Fruit fly (Drosophila melanogaster) whole organism, embryonic: Measurements from ENCODE around the gene CG6610.

Experiments
- Bgb ChIP-seq: fragments of 200-800 bp; sonication (Bioruptor generic); IDR thresholded peaks from 2 replicates; pipeline ENCODE4 v1.3.6; 2022; ENCODE audit warnings: missing biosample characterization, missing genetic modification characterization; ENCODE audit not compliant: partially characterized antibody
- CG10959 ChIP-seq: fragments of 200-800 bp; sonication (Bioruptor generic); IDR thresholded peaks from 2 replicates; pipeline ENCODE4 v1.3.6; 2022; ENCODE audit warnings: missing biosample characterization, missing genetic modification characterization
- CG11504 ChIP-seq: fragments of 200-800 bp; sonication (Bioruptor generic); optimal IDR thresholded peaks from 3 replicates; lab custom pipeline; 2019; ENCODE audit warnings: missing biosample characterization, mild to moderate bottlenecking, missing genetic modification characterization, moderate library complexity
- CG12219 ChIP-seq: fragments of 200-800 bp; sonication (Bioruptor generic); optimal IDR thresholded peaks from 3 replicates; lab custom pipeline; 2018; ENCODE audit warnings: missing biosample characterization, mild to moderate bottlenecking, missing genetic modification characterization
- CG12391 ChIP-seq: fragments of 200-800 bp; sonication (Bioruptor generic); optimal IDR thresholded peaks from 3 replicates; lab custom pipeline; 2018; ENCODE audit warnings: missing biosample characterization, mild to moderate bottlenecking, missing genetic modification characterization, moderate library complexity
- CG14710 ChIP-seq: fragments of 200-800 bp; sonication (Bioruptor generic); optimal IDR thresholded peaks from 3 replicates; lab custom pipeline; 2019; ENCODE audit warnings: missing biosample characterization, mild to moderate bottlenecking, missing genetic modification characterization, moderate library complexity
- CG16863 ChIP-seq: fragments of 200-800 bp; sonication (Bioruptor generic); optimal IDR thresholded peaks from 3 replicates; lab custom pipeline; 2016; ENCODE audit warnings: missing biosample characterization, missing genetic modification characterization
- CG17328 ChIP-seq: fragments of 200-800 bp; sonication (Bioruptor generic); IDR thresholded peaks from 2 replicates; pipeline ENCODE4 v1.3.6; 2022; ENCODE audit warnings: missing biosample characterization, missing genetic modification characterization
- CG17361 ChIP-seq: fragments of 200-800 bp; sonication (Bioruptor generic); IDR thresholded peaks from 3 replicates; pipeline ENCODE4 v1.3.6; 2022; ENCODE audit warnings: missing biosample characterization, missing genetic modification characterization
- CG17385 ChIP-seq: fragments of 200-800 bp; sonication (Bioruptor generic); optimal IDR thresholded peaks from 3 replicates; lab custom pipeline; 2018; ENCODE audit warnings: missing biosample characterization, mild to moderate bottlenecking, missing genetic modification characterization
- CG18599 ChIP-seq: fragments of 200-800 bp; sonication (Bioruptor generic); optimal IDR thresholded peaks from 3 replicates; lab custom pipeline; 2017; ENCODE audit warnings: missing biosample characterization, missing genetic modification characterization, mild to moderate bottlenecking, moderate library complexity, missing genetic modification reagents
- CG2116 ChIP-seq: fragments of 200-800 bp; sonication (Bioruptor generic); optimal IDR thresholded peaks from 3 replicates; lab custom pipeline; 2018; ENCODE audit warnings: missing biosample characterization, mild to moderate bottlenecking, missing genetic modification characterization
- CG2199 ChIP-seq: fragments of 200-800 bp; sonication (Bioruptor generic); IDR thresholded peaks from 3 replicates; pipeline ENCODE4 v1.3.6; 2022; ENCODE audit warnings: missing biosample characterization, missing genetic modification characterization
- CG2889 ChIP-seq: fragments of 200-800 bp; sonication (Bioruptor generic); IDR thresholded peaks from 3 replicates; pipeline ENCODE4 v1.3.6; 2022; ENCODE audit warnings: missing biosample characterization, missing genetic modification characterization
- CG30020 ChIP-seq: fragments of 200-800 bp; optimal IDR thresholded peaks from 2 replicates; lab custom pipeline; 2019; ENCODE audit warnings: missing biosample characterization, mild to moderate bottlenecking, missing genetic modification characterization, moderate library complexity
- CG30431 ChIP-seq: fragments of 200-800 bp; sonication (Bioruptor generic); optimal IDR thresholded peaks from 2 replicates; lab custom pipeline; 2017; ENCODE audit warnings: missing biosample characterization, missing genetic modification characterization
- CG3065 ChIP-seq: fragments of 200-800 bp; sonication (Bioruptor generic); optimal IDR thresholded peaks from 2 replicates; lab custom pipeline; 2016; ENCODE audit warnings: missing biosample characterization, missing genetic modification characterization
- CG33557 ChIP-seq: fragments of 200-800 bp; sonication (Bioruptor generic); optimal IDR thresholded peaks from 2 replicates; lab custom pipeline; 2019; ENCODE audit warnings: missing biosample characterization, mild to moderate bottlenecking, missing genetic modification characterization, moderate library complexity
- CG6254 ChIP-seq: fragments of 200-800 bp; sonication (Bioruptor generic); optimal IDR thresholded peaks from 3 replicates; lab custom pipeline; 2017; ENCODE audit warnings: mild to moderate bottlenecking, missing biosample characterization, missing genetic modification reagents, missing genetic modification characterization
- CG7357 ChIP-seq: fragments of 200-800 bp; sonication (Bioruptor generic); IDR thresholded peaks from 3 replicates; pipeline ENCODE4 v1.3.6; 2022; ENCODE audit warnings: missing biosample characterization, missing genetic modification characterization
- CG7556 ChIP-seq: fragments of 200-800 bp; sonication (Bioruptor generic); optimal IDR thresholded peaks from 2 replicates; lab custom pipeline; 2017; ENCODE audit warnings: missing biosample characterization, mild to moderate bottlenecking, missing genetic modification characterization
- CG7963 ChIP-seq: fragments of 200-800 bp; sonication (Bioruptor generic); IDR thresholded peaks from 3 replicates; pipeline ENCODE4 v1.3.6; 2022; ENCODE audit warnings: missing biosample characterization, missing genetic modification characterization; ENCODE audit not compliant: partially characterized antibody
- CG9727 ChIP-seq: fragments of 200-800 bp; sonication (Bioruptor generic); optimal IDR thresholded peaks from 3 replicates; lab custom pipeline; 2017; ENCODE audit warnings: missing biosample characterization, mild to moderate bottlenecking, missing genetic modification characterization
- D ChIP-seq, 2 experiments: fragments of 200-800 bp in 1 of 2; fragments of >200 bp in 1 of 2; sonication (Bioruptor generic) in 1 of 2; optimal IDR thresholded peaks; 2 replicates in 1 of 2; 3 replicates in 1 of 2; lab custom pipeline; 2017; ENCODE audit warnings: mild to moderate bottlenecking in 1 of 2, missing biosample characterization in 1 of 2, missing genetic modification characterization in 1 of 2, missing genetic modification reagents in 1 of 2
- D19A ChIP-seq: fragments of 200-800 bp; optimal IDR thresholded peaks from 3 replicates; lab custom pipeline; 2019; ENCODE audit warnings: missing biosample characterization, mild to moderate bottlenecking, missing genetic modification characterization, moderate library complexity
- Ets97D ChIP-seq: fragments of 200-800 bp; sonication (Bioruptor generic); optimal IDR thresholded peaks from 3 replicates; lab custom pipeline; 2016; ENCODE audit warnings: missing biosample characterization, missing genetic modification characterization
- HLH4C ChIP-seq: fragments of 200-800 bp; sonication (Bioruptor generic); IDR thresholded peaks from 3 replicates; pipeline ENCODE4 v1.3.6; 2022; ENCODE audit warnings: missing biosample characterization, missing genetic modification characterization; ENCODE audit not compliant: partially characterized antibody
- Lim3 ChIP-seq: fragments of 200-800 bp; sonication (Bioruptor generic); IDR thresholded peaks from 2 replicates; pipeline ENCODE4 v1.3.6; 2022; ENCODE audit warnings: missing biosample characterization, missing genetic modification characterization
- NK7.1 ChIP-seq: fragments of 200-800 bp; sonication (Bioruptor generic); optimal IDR thresholded peaks from 3 replicates; lab custom pipeline; 2016; ENCODE audit warnings: missing biosample characterization, missing genetic modification characterization
- Nf-YA ChIP-seq: fragments of 200-800 bp; sonication (Bioruptor generic); IDR thresholded peaks from 2 replicates; pipeline ENCODE4 v1.3.6; 2022; ENCODE audit warnings: missing biosample characterization, missing genetic modification characterization
- NfI ChIP-seq: fragments of 200-800 bp; sonication (Bioruptor generic); optimal IDR thresholded peaks from 3 replicates; lab custom pipeline; 2018; ENCODE audit warnings: missing biosample characterization, mild to moderate bottlenecking, missing genetic modification characterization, moderate library complexity
- PHDP ChIP-seq: fragments of 200-800 bp; sonication (Bioruptor generic); optimal IDR thresholded peaks from 3 replicates; lab custom pipeline; 2018; ENCODE audit warnings: missing biosample characterization, mild to moderate bottlenecking, missing genetic modification characterization, moderate library complexity
- Sox100B ChIP-seq: fragments of 200-800 bp; sonication (Bioruptor generic); optimal IDR thresholded peaks from 3 replicates; lab custom pipeline; 2018; ENCODE audit warnings: missing biosample characterization, mild to moderate bottlenecking, missing genetic modification characterization
- Ssrp ChIP-seq: fragments of 200-800 bp; sonication (Bioruptor generic); optimal IDR thresholded peaks from 2 replicates; lab custom pipeline; 2018; ENCODE audit warnings: missing biosample characterization, mild to moderate bottlenecking, missing genetic modification characterization, moderate library complexity
- bcd ChIP-seq: fragments of 200-800 bp; sonication (Bioruptor generic); optimal IDR thresholded peaks from 2 replicates; lab custom pipeline; 2017; ENCODE audit warnings: missing biosample characterization, mild to moderate bottlenecking, missing genetic modification characterization
- cad ChIP-seq: fragments of >200 bp; optimal IDR thresholded peaks from 2 replicates; lab custom pipeline; 2017; ENCODE audit warnings: missing biosample characterization, missing genetic modification characterization
- da ChIP-seq: fragments of 200-800 bp; sonication (Bioruptor generic); optimal IDR thresholded peaks from 2 replicates; lab custom pipeline; 2016; ENCODE audit warnings: missing biosample characterization, missing genetic modification characterization
- disco-r ChIP-seq: fragments of 200-800 bp; sonication (Bioruptor generic); optimal IDR thresholded peaks from 2 replicates; lab custom pipeline; 2016; ENCODE audit warnings: missing biosample characterization, missing genetic modification characterization
- dmrt99B ChIP-seq: fragments of 200-800 bp; sonication (Bioruptor generic); optimal IDR thresholded peaks from 2 replicates; lab custom pipeline; 2018; ENCODE audit warnings: missing biosample characterization, mild to moderate bottlenecking, missing genetic modification characterization, moderate library complexity
- gem ChIP-seq: fragments of 200-800 bp; sonication (Bioruptor generic); optimal IDR thresholded peaks from 2 replicates; lab custom pipeline; 2019; ENCODE audit warnings: missing biosample characterization, mild to moderate bottlenecking, missing genetic modification characterization, moderate library complexity
- gsb-n ChIP-seq: fragments of 200-800 bp; sonication (Bioruptor generic); optimal IDR thresholded peaks from 3 replicates; lab custom pipeline; 2018; ENCODE audit warnings: missing biosample characterization, mild to moderate bottlenecking, missing genetic modification characterization
- knrl ChIP-seq: fragments of 200-800 bp; sonication (Bioruptor generic); IDR thresholded peaks from 3 replicates; pipeline ENCODE4 v1.3.6; 2022; ENCODE audit warnings: missing biosample characterization, missing genetic modification characterization; ENCODE audit not compliant: partially characterized antibody
- lola ChIP-seq, 3 experiments: fragments of >200 bp in 2 of 3; fragments of 200-800 bp in 1 of 3; sonication (Bioruptor generic) in 1 of 3; optimal IDR thresholded peaks; 2 replicates each; lab custom pipeline; 2017 to 2019; ENCODE audit warnings: missing biosample characterization in 3 of 3, missing genetic modification characterization in 3 of 3, mild to moderate bottlenecking in 1 of 3, moderate library complexity in 1 of 3
- mirr ChIP-seq: fragments of 200-800 bp; sonication (Bioruptor generic); optimal IDR thresholded peaks from 3 replicates; lab custom pipeline; 2018; ENCODE audit warnings: missing biosample characterization, mild to moderate bottlenecking, missing genetic modification characterization
- nmo ChIP-seq: fragments of 200-800 bp; sonication (Bioruptor generic); optimal IDR thresholded peaks from 2 replicates; lab custom pipeline; 2018; ENCODE audit warnings: missing biosample characterization, mild to moderate bottlenecking, missing genetic modification characterization, moderate library complexity
- p53 ChIP-seq: fragments of 200-800 bp; sonication (Bioruptor generic); optimal IDR thresholded peaks from 2 replicates; lab custom pipeline; 2016; ENCODE audit warnings: missing biosample characterization, missing genetic modification characterization
- phol ChIP-seq: fragments of 200-800 bp; sonication (Bioruptor generic); optimal IDR thresholded peaks from 3 replicates; lab custom pipeline; 2018; ENCODE audit warnings: missing biosample characterization, mild to moderate bottlenecking, missing genetic modification characterization, moderate library complexity
- shn ChIP-seq: fragments of 200-800 bp; sonication (Bioruptor generic); optimal IDR thresholded peaks from 3 replicates; lab custom pipeline; 2016; ENCODE audit warnings: missing biosample characterization, missing genetic modification characterization
- ssp ChIP-seq: fragments of 200-800 bp; sonication (Bioruptor generic); IDR thresholded peaks from 2 replicates; pipeline ENCODE4 v1.3.6; 2022; ENCODE audit warnings: missing biosample characterization, missing genetic modification characterization
- tap ChIP-seq: fragments of 200-800 bp; optimal IDR thresholded peaks from 3 replicates; lab custom pipeline; 2019; ENCODE audit warnings: missing biosample characterization, mild to moderate bottlenecking, missing genetic modification characterization, moderate library complexity

Gene CG6610

DNA sequence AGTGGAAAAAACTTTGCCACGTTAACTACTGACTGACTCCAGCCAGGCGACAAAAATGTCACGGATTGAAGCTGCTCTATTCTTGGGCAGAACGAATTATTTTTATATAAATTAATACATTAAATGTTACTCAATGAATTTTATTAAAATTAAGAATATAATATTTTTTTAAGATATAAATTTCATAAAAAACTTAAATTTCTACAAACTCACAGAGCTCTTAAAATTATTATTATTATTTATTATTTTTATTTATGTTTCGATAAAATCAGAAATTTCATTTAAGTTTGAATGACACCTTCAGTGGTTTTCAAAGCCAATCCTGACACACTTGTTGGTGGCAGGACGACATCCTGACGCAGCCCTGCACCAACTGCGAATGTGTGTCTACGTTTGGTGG is 9.8 kb downstream of the CG6610 start (continued):
- TF ChIP-seq CG2116, result no peak
- TF ChIP-seq nmo (GFP tag; lab: Kevin White, UChicago), result peak; percentile 17
- peak; percentile 63 for TF ChIP-seq gem (tag; lab: Kevin White, UChicago)
- peak; percentile 9 for TF ChIP-seq CG17385 (GFP tag; lab: Kevin White, UChicago)
- peak; percentile 50 for TF ChIP-seq Sox100B (GFP tag; lab: Kevin White, UChicago)
- peak; percentile 50 for TF ChIP-seq dmrt99B (tag; lab: Kevin White, UChicago)
- TF ChIP-seq CG12219, result no peak
- no peak for TF ChIP-seq CG33557 (GFP tag; lab: Kevin White, UChicago)
- no peak for TF ChIP-seq knrl
- TF ChIP-seq NK7.1 (GFP tag; lab: Kevin White, UChicago), result no peak
- peak; percentile 23; the same call in 1 of the 3 replicates for TF ChIP-seq CG17361
- TF ChIP-seq ssp (GFP tag; lab: Robert Waterston, UW), result no peak
- no peak for TF ChIP-seq p53 (GFP tag; lab: Kevin White, UChicago)
- TF ChIP-seq D (optimal IDR thresholded peaks at IDR 0.05; lab: Kevin White, UChicago), result no peak
- peak; percentile 32 for TF ChIP-seq D (GFP tag; optimal IDR thresholded peaks at IDR 0.05; lab: Kevin White, UChicago)
- no peak for TF ChIP-seq CG30431 (GFP tag; lab: Kevin White, UChicago)
- TF ChIP-seq da (GFP tag; lab: Kevin White, UChicago), result no peak
- TF ChIP-seq CG3065 (GFP tag; lab: Kevin White, UChicago), result no peak
- no peak for TF ChIP-seq CG2889 (GFP tag; lab: Robert Waterston, UW)
- TF ChIP-seq mirr (GFP tag; lab: Kevin White, UChicago), result no peak
- peak; percentile 16 for TF ChIP-seq NfI (GFP tag; lab: Kevin White, UChicago)
- no peak for TF ChIP-seq CG16863 (GFP tag; lab: Kevin White, UChicago)
- no peak for TF ChIP-seq disco-r (GFP tag; lab: Kevin White, UChicago)
- TF ChIP-seq shn (GFP tag; lab: Kevin White, UChicago), result no peak
- TF ChIP-seq CG30020 (tag; lab: Kevin White, UChicago), result no peak
- TF ChIP-seq HLH4C (GFP tag; lab: Robert Waterston, UW), result no peak
- TF ChIP-seq Ssrp (tag; lab: Kevin White, UChicago), result peak; percentile 5
- TF ChIP-seq CG11504, result peak; percentile 60
- TF ChIP-seq CG6254 (GFP tag; lab: Kevin White, UChicago), result no peak
- peak; percentile 40 for TF ChIP-seq CG12391
- TF ChIP-seq phol, result peak; percentile 17
- no peak for TF ChIP-seq Ets97D (GFP tag; lab: Kevin White, UChicago)
- no peak for TF ChIP-seq tap (tag; lab: Kevin White, UChicago)
- peak; percentile 67 for TF ChIP-seq CG7556 (GFP tag; lab: Kevin White, UChicago)
- no peak for TF ChIP-seq Lim3 (GFP tag; lab: Robert Waterston, UW)
- TF ChIP-seq CG10959 (GFP tag; lab: Robert Waterston, UW), result no peak
- no peak for TF ChIP-seq CG2199 (GFP tag; lab: Robert Waterston, UW)
- no peak for TF ChIP-seq bcd (GFP tag; lab: Kevin White, UChicago)
- TF ChIP-seq CG7963 (GFP tag; lab: Robert Waterston, UW), result no peak
- TF ChIP-seq cad (GFP tag; lab: Kevin White, UChicago), result no peak
- TF ChIP-seq gsb-n, result peak; percentile 20
- peak in 1 of 3 experiments; percentile 38 for TF ChIP-seq lola (GFP tag; optimal IDR thresholded peaks at IDR 0.05; lab: Kevin White, UChicago)
- TF ChIP-seq Bgb, result no peak
- no peak for TF ChIP-seq CG17328
- peak; percentile 68 for TF ChIP-seq CG18599 (GFP tag; lab: Kevin White, UChicago)
- peak; percentile 29 for TF ChIP-seq PHDP
- TF ChIP-seq CG7357 (GFP tag; lab: Robert Waterston, UW), result no peak
- peak; percentile 50 for TF ChIP-seq D19A (tag; lab: Kevin White, UChicago)
- TF ChIP-seq CG9727 (GFP tag; lab: Kevin White, UChicago), result peak; percentile 28
- TF ChIP-seq CG14710 (tag; lab: Kevin White, UChicago), result peak; percentile 19
- no peak for TF ChIP-seq Nf-YA (GFP tag; lab: Robert Waterston, UW)
